Worm (Caenorhabditis elegans) whole organism, L4/young adult: ENCODE results near the gene frpr-15.

Experiments used
- W03F9.2 ChIP-seq: fragments of 150-350 bp; optimal IDR thresholded peaks from 2 replicates; lab custom pipeline; 2014; ENCODE audit warnings: missing biosample characterization, missing genetic modification characterization
- dao-5 ChIP-seq: sonication (generic microtip); optimal IDR thresholded peaks from 2 replicates; lab custom pipeline; 2016; ENCODE audit warnings: missing genotype, missing genetic modification characterization, moderate library complexity, missing compliant biosample characterization
- him-1 ChIP-seq: sonication (generic microtip); optimal IDR thresholded peaks from 2 replicates; lab custom pipeline; 2016; ENCODE audit warnings: missing genotype, missing genetic modification reagents, missing genetic modification characterization, missing compliant biosample characterization

Gene frpr-15

DNA sequence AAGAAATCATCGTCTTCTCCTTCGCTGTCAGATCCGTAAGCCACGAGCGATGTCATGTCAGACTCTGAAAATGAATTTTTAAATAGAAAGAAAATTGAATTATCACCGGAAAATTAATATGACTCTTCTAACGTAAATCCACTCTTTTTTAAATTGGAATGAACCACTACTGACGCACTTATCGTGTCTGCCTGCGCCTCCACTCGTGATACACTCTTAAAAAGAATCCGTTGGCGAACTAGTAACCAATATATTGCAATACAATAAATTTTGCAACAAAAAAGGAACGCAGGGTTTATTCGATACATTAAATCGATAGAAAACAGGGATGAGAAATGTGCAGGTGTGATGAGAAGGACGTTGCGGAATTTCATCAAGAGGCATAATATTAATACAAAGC, 20.5 kb upstream of the frpr-15 start, which contains the start of gene ccch-3:
Gene ccch-3, minus strand, starts transcription at position 262 of the 400 bp plus-strand sequence.
- TF ChIP-seq W03F9.2 (peak; percentile 54), dao-5 (tag; lab: Kevin White, UChicago) (no peak), him-1 (no peak)

DNA sequence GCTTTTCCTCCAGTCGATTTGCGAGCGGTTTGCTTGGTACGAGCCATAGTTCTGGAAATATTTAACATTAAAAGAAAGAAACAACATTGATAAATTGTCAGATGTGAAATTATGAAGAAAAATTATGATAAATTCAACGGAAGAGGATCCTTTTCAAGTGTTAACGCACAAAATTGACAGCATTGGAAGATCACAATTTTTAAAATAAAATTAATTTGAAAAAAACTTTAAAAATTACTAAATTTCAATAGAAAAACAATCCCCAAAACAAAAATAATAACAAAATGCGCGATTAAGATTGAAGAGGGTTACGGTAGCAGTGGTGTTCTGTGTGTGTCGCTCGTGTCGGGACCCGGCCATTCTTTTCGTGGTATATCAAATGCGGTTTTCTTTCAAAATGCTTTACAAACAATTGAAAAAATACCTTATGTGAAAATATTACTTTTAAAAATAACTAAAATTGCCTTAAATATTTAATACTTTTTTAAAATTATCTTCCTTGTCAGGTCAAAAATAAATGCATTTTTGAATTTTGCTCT, 19.6 kb upstream of the frpr-15 start, which contains the start of gene his-74:
Gene his-74, minus strand, starts transcription at position 51 of the 539 bp plus-strand sequence.
- TF ChIP-seq dao-5 (tag; lab: Kevin White, UChicago), result no peak
- no peak for TF ChIP-seq him-1

DNA sequence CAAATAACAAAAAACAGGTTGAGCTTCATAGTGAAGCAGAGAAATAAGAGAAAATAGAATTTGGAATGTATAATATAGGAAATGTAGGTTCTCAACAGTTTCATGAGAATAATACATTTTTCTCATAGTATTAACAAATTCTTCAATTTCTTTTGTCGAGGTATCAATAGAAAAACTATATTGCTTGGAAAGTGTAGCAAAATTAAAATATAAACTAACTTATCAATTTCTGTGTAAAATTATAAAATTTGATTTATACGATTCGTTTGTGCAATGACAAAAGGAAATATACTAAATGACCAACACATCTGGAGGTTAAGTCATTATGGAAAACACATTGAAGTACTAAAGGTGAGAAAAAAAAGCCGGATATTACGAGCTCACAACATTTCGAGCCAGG, 18.3 kb upstream of the frpr-15 start, which contains the start of gene W05B10.3:
Gene W05B10.3, minus strand, starts transcription at position 101 of the 400 bp plus-strand sequence.
- TF ChIP-seq W03F9.2 (no peak), dao-5 (tag; lab: Kevin White, UChicago) (no peak), him-1 (no peak)

DNA sequence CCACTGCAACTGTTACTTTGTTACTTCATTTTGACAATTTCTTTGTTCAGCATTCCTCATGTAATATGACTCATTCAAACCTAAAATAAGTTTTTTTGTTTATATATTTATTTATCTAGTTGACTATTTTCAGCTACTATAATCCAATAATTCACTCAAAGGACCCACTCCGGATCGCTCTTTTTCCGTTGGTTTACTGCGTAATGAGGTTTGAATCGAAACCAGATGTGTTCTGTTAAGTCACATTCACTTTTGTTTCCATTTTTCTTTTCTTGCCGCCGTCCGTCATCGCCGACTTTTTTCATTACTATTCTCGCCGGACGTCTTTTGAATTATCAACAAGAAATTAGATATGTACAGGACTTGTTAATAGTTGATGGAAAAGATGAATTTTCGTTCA, 16.5 kb upstream of the frpr-15 start:
- TF ChIP-seq dao-5 (tag; lab: Kevin White, UChicago) (no peak), W03F9.2 (no peak), him-1 (no peak)

DNA sequence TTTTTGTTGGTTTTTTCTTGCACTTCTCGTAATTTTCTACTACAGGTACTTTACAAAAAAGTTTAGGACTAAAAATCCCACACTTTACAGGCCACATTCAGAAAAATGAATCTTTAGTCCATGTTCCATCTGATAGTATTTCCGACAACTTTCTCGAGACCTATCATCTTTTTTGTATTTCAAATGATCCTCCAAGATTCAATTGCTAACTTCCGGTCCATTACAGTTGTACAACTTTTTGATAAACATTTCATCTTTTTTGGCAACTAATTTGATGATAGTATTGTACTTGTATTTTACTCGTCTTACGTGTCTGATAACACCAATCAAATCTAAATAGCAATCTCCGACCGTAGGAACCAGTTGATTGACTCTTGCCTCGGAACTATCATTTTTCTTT, 12.5 kb upstream of the frpr-15 start:
- TF ChIP-seq him-1 (no peak), dao-5 (tag; lab: Kevin White, UChicago) (no peak), W03F9.2 (no peak)

DNA sequence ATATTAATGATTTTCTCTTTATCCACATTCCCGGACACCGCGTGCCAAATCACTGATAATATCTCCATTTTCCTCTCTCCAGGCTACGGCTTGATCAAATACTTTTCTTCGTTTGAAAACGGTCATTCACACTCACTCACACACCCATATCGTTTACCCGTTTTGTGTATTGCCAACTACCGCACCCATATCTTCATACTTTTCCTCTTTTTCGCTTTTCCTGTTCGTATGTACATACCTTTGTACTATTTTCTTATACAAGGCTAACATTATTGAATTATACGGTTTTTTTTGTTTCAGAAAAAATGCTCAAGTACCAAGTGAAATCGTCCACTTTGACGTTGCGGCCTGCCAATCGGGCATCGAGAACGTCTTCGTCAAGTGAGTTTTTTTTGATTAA, 12.0 kb upstream of the frpr-15 start, which contains the start of gene W05B10.4:
Gene W05B10.4, plus strand, starts transcription at position 301 of the 400 bp plus-strand sequence.
- no peak for TF ChIP-seq W03F9.2

DNA sequence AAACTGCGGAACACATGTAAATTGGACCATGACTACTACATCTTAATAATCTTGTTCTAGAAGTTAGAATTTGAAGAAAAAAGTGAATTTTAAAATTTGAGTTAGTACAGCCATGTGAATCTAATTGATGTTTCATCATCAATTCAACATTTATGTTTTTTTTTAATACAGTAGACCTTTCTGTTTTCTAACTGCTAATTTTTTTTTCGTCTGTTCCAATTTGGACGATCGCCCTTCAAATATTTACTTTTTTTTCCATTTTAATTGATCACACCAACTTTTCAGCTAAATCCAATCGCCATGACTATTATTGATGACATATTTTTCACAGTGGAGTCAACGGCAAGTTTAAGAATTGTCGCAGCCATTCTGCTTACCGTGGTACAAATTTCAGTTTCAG, 9.3 kb upstream of the frpr-15 start, which contains the start of gene srx-116:
Gene srx-116, plus strand, starts transcription at position 301 of the 400 bp plus-strand sequence.
- TF ChIP-seq dao-5 (tag; lab: Kevin White, UChicago) (no peak), W03F9.2 (no peak), him-1 (no peak)

DNA sequence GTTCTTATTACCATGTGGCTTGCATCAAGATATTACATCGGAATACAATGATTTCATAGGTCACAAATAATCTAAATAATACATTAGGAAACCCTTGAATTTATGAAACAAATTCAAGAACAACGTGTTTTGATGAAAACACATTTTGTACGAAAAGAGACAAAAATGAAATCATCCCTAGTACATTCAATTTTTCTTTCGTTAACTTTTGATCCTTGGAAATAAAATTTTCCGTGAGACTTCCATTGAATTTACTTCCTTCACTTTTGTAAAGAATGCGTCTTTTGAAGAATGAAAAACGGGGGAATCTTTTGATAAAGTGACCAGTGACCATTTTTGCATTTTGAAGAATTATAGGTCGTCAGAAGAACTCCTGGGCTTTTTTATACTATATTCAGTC, 6.2 kb upstream of the frpr-15 start:
- TF ChIP-seq him-1, result no peak
- no peak for TF ChIP-seq W03F9.2
- no peak for TF ChIP-seq dao-5 (tag; lab: Kevin White, UChicago)

DNA sequence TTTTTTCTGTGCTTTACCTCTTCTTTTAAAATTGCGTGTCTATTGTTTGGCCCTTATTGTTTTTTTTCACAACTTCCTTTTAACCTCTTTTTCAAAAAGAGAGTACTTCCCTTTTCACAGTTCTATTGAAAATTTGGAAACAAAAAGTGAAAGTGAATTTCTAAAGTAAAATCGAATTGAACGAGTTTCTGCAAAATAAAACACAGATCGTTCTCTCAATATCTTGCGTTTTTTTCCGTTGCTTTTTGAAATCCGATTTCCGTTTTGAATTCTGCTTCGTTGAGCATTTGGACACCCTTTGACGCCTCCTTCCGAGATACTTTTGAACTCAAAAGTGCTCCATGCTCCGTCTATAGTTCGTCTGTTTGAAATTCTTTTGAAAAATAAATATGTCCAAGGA, 3.6 kb upstream of the frpr-15 start:
- TF ChIP-seq him-1 (no peak), dao-5 (tag; lab: Kevin White, UChicago) (no peak), W03F9.2 (no peak)

DNA sequence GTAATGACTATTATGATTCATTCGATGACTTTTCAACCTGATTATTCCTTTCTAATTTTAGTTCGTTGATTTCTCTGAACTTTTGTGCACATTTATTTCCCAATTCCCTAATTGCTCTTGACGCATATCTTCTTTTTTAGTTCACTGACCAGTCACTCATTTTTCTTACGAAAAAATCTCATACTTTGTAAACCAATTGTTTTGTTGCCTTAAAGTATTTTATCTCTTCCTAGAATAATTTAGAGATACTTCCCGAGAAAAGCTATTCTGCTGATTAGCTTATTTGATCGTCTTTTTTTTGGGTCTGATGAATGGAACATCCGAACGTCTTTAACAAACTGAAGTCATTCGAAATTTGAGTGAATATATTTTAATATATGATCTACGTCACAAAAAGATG, 615 bp upstream of the frpr-15 start:
- TF ChIP-seq him-1, result no peak
- TF ChIP-seq W03F9.2, result no peak
- no peak for TF ChIP-seq dao-5 (tag; lab: Kevin White, UChicago)

DNA sequence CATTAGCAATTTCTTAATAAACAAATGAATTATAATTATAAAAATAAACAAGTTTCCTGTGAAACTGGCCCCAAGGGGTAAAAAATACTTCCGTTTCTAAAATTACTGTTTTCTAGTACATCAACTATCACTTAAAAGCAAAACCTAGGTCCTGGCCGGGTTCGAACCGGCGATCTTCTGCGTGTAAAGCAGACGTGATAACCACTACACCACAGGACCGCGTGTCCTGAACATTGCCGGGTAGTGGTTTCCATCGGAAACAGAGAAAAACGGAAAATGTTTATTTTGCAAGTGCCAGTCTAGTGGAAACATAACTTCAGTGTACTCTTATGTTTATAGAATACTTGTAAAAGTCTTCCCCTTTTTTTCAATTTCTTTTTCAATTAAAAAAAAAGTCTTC, 3.3 kb downstream of the frpr-15 start:
- TF ChIP-seq him-1, result no peak
- no peak for TF ChIP-seq dao-5 (tag; lab: Kevin White, UChicago)
- no peak for TF ChIP-seq W03F9.2

DNA sequence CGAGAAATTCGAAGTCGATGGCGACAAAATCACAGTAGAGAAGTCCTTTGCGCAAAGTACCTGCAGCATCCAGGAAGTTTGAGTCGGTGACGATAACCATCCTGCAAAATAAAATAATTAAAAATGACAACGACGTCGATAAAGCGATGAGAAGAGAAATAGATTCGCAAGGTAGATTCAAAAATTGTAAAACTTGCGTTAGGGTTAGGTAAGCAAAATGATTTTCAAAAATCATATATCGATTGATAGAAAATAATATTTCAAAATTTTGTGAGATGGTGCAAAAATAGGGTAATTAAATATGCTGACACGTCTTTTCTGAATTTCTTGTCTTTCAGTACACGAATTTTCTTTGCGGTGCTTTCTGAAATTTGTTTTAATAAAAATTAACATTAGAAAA, 15.2 kb downstream of the frpr-15 start, which contains the start of gene parn-1:
Gene parn-1, minus strand, starts transcription at position 101 of the 400 bp plus-strand sequence.
- TF ChIP-seq W03F9.2, result no peak
- no peak for TF ChIP-seq dao-5 (tag; lab: Kevin White, UChicago)
- no peak for TF ChIP-seq him-1

DNA sequence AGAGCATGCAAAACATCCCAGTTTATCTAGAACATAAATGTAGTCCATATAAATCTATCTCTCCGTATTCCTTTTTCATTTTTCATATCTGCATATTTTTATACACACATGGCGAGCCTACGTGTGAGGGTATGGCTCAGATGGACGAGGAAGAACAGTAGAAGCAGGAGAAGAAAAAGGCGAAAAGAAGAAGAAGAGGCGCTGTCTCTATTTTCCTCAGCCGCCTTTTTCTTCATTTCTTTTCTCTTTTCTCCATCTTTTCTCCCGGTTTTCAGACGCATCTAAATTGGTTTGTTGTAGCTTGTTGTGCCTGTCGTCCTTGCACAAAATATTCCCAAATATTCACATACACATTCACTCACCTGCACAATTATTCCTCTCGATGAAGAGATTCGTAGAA, 16.1 kb downstream of the frpr-15 start, which contains the start of gene K10C8.4:
Gene K10C8.4, plus strand, starts transcription at position 301 of the 400 bp plus-strand sequence.
- TF ChIP-seq dao-5 (tag; lab: Kevin White, UChicago), result no peak
- TF ChIP-seq W03F9.2, result no peak
- no peak for TF ChIP-seq him-1

DNA sequence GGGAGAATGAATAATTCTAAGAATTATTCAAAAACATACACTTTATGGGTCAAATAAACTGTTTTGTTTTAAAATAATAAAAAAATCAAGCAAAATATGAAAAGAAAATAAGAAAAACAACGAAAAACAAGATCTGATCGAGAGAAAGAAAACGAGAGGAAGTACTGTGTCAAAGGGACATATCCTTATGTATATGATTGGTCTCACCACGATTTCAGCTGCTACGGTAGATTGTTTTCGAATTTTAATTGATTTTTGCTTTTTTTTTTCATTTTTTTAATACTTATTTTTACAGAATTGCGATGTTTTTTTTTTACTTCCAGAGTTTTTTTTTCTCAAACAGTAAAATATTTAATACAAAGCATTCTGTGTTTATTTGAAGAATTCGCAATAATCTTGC, 16.9 kb downstream of the frpr-15 start:
- TF ChIP-seq dao-5 (tag; lab: Kevin White, UChicago) (no peak), W03F9.2 (peak; percentile 62)

DNA sequence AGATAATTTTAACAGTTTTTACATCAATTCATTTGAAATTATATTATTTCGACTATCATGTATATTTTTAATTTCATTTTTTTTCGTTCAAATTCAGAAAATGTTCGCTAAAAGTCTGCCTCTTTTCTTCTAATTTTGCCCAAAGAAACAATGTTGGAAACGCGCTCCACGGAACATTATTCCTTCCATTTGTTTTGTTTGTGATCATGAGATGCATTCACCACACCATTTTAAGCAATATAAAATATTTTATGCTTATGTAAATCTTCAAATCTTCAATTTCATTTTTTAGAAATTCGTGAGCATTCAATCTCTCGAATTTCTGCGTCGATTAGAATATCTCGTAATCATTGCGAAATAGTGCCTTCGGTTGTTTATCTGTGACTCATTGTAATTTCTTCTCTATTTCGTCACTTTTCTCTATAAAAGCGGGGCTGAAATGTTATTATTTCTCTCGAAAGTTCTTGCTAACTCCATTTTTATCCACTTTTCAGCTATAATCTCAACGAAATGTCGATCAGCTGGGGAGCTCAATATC, 17.5 kb downstream of the frpr-15 start, which contains the start of gene istr-1:
Gene istr-1, plus strand, starts transcription at position 495 of the 538 bp plus-strand sequence.
- TF ChIP-seq W03F9.2 (no peak), him-1 (no peak), dao-5 (tag; lab: Kevin White, UChicago) (no peak)
